Worm (Caenorhabditis elegans): ENCODE measurements around the gene srxa-13.

ce11 chrV:13893583-13893982 lies 36.0 kb upstream of the srxa-13 start:
- TF ChIP-seq skn-1 (tag; optimal IDR thresholded peaks at IDR 0.05) (no peak), dmd-8 (GFP tag; IDR thresholded peaks at IDR 0.05) (no peak), ama-1 (optimal IDR thresholded peaks at IDR 0.05) (no peak), T26A8.4 (GFP tag; IDR thresholded peaks at IDR 0.05) (no peak), mep-1 (tag; optimal IDR thresholded peaks at IDR 0.05) (no peak), Y48G9A.11 (GFP tag; IDR thresholded peaks at IDR 0.05) (no peak)
